Worm (Caenorhabditis elegans): ENCODE measurements around the gene srx-122.

Gene srx-122

DNA sequence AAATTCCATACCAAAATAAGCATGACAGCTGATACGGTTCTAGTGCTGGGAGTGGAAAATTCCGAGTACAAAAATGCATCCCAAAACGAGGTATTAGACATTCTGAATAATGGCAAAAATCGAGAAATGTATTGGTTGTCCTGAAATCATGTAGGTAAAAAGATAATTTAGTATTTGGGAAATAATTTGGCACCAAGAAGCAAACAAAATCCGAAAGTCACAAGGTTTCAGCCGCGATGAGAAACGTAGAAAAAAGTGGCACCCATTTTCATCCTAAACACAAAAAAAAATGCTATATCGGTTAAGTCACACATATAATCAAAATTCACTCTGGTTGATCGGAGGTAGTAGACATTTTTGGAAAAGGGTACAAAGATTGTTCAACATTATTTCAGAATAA is at the start of gene srx-122:
TSS of gene srx-122 (minus strand) at position 101 of the 400 bp plus-strand sequence.
- no peak for TF ChIP-seq unc-62 (GFP tag; optimal IDR thresholded peaks at IDR 0.05)

DNA sequence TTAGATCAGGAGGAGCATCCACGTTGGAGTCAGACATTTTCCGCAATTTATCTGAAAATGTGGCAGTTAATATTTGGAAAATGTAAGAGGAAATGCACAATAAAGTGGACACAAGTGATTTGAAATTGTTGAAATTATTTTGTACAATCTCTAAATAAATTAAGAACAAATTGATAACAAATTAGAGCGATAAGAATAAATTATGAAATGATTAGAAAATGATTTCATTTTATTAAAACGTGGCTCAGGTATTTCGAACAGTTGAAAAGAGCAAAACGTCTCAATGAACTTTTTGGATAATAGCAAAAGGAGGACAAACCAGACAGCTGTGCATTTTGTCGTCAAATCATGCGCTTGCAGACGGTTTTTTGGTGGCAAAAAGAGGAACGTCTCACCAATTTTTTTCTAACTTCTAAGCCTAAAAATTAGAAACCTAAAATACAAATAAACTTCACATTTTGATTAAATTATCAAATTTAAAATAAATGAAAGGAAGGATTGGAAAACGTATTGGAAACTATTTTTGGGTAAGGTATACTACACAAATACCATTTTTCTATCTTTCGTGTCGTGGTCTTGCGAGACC is 48.9 kb upstream of the srx-122 start, which contains the start of gene fbxa-65:
TSS of gene fbxa-65 (minus strand) at position 51 of the 586 bp plus-strand sequence.
- TF ChIP-seq unc-62 (GFP tag; optimal IDR thresholded peaks at IDR 0.05): no peak

DNA sequence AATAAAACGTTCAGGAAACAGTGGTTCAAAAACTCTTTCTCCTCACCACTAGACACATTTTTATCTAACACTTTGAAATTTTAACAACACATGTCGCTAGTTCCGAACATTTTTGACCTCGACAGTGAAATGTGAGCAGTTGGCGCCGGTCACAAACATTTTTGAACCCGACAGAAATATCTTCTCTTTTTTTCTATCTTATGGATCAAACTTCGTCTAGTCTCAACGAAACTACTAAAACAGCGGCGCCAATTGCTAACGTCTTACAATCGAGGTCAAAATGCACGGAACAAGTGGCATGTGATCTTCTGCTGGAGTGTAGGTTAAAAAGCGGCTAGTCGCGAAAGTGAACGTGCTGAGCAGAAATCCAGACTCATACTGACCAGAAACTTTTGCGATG is 46.3 kb upstream of the srx-122 start:
- no peak for TF ChIP-seq unc-62 (GFP tag; optimal IDR thresholded peaks at IDR 0.05)

DNA sequence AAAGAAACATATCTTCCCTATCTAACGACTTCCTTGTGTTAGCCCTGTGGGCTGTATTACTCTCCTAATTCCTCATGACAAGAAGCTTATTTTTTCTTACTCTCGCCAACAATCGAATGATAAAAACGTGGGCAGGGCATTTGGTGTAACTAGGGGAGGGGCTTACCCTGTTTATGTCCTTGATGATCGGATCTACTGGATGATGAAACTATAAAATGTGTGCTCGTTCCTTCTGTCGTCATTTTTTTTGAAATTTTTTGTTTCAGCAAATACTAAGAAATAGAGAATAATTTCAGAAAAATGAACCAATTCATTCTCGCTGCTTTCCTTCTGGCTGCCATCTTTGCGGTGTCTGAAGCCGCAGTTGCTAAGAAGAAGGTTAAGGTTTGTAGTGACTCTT is 44.8 kb upstream of the srx-122 start, which contains the start of gene C17B7.3:
TSS of gene C17B7.3 (plus strand) at position 301 of the 400 bp plus-strand sequence.
- no peak for TF ChIP-seq unc-62 (GFP tag; optimal IDR thresholded peaks at IDR 0.05)

DNA sequence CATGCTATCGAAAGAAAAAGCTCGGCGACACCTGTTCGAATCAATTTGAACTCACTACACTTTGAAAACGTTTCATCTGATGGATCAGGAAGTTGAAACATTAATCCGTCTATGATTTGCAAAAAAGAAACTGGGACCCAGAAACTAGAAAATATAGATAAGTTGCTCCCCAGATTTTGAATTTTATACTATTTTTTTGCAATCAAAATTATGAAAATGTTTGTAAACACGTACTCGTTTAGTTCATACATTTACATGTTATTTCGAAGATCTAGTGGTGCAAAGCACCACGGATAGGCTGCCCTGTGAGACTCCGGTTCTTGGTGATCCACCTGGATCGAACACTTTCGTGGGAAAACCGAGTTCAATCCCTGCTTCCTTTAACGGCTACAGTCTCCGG is 44.2 kb upstream of the srx-122 start, which contains the start of gene C17B7.10:
TSS of gene C17B7.10 (minus strand) at position 101 of the 400 bp plus-strand sequence.
- TF ChIP-seq unc-62 (GFP tag; optimal IDR thresholded peaks at IDR 0.05): no peak

DNA sequence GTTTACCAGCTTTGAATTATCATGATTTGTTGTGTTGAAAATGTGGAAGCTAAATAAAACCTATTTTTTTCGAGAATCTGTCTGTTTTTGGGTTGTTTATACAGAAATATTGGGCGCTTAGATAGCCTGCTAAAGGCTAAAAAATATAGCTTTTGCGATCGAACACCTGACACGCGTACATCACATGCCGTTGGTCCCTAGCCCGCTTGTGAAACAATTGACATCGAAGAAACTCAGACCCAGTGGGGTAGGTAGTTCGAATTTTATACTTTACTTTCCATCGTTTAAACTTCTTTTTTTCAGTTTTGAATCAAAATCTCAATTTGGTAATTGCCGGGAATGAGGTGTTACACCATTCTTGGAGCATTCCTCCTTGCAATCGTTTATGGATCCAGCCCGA is 41.3 kb upstream of the srx-122 start, which contains the start of gene C17B7.4:
TSS of gene C17B7.4 (plus strand) at position 301 of the 400 bp plus-strand sequence.
- TF ChIP-seq unc-62 (GFP tag; optimal IDR thresholded peaks at IDR 0.05): no peak

DNA sequence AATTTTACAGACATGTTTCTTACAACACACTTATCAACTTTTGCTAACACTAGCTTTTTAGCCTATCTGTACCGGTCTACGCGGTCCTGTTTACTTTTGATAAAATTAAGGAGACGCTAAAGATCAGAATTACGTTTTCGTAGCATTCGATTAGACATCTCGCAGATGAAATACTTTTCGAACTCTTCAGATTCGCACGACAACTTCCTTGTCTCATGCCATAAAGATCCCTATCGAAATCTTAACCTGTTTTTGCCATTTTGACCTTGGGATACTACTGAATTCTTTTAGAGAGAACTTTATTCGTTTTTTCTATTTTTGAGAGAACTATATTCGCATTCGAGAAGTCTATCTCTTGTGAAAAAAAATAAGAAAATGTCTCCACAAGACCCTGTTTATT is 35.7 kb upstream of the srx-122 start, which contains the start of gene C17B7.5:
TSS of gene C17B7.5 (plus strand) at position 301 of the 400 bp plus-strand sequence.
- TF ChIP-seq unc-62 (GFP tag; optimal IDR thresholded peaks at IDR 0.05): no peak

DNA sequence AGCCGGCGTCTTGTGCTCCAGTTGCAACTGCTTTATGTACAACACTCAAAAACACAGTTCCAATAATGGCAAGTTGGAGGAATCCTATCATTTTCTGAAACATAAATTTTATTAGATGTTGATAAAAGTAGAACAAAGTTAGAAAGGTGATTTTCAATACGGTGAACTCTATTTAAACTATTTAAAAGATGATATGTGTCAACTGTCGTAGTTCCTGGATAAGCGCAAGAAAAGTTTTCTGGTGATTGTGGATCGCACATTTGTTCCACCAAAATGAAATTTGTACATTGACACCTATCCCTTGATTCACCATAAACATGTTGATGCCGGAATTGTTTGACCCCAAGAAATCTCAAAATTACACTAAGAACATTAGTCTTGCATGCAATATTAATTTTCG is 34.4 kb upstream of the srx-122 start, which contains the start of gene C17B7.9:
TSS of gene C17B7.9 (minus strand) at position 101 of the 400 bp plus-strand sequence.
- TF ChIP-seq unc-62 (GFP tag; optimal IDR thresholded peaks at IDR 0.05): no peak

DNA sequence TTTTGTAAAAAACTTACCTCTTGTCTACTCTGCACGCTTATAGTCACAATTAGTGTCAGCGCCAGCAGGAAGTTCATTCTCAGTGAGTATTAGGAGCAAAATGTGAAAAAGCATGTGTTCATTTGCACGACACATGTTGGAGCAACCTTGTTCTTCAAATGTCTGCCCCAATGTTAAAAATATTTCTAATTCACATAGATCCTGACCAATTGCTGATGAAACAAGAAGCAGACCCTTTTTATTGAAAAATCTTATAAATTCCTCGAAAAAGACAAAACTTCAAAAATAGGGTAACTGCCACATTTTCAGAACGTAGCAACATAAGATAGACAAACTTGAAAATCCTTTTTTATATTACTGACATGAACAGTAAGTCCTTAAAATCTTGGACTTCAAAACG is 26.5 kb upstream of the srx-122 start, which contains the start of gene C17B7.8:
TSS of gene C17B7.8 (minus strand) at position 101 of the 400 bp plus-strand sequence.
- no peak for TF ChIP-seq unc-62 (GFP tag; optimal IDR thresholded peaks at IDR 0.05)

DNA sequence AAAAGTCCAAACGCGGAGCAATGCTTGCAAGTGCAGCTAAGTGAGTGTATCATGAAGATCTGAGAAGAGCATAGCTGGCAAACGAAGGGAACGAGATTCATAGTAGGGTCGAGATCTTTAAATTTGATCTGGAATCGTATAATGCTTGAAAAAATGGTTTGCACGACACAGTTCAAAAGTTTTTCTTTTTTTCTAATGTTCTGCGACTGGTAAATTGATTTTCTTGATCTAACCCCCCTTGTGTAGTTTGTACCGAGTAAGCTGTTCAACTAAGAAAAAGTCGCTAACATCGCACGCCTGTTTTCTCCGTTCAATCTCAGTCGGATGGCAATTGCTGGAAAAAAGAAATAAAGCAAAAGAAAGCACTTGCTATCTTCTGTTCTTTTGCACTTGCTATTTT is 22.8 kb upstream of the srx-122 start, which contains the start of gene C17B7.14:
TSS of gene C17B7.14 (minus strand) at position 101 of the 400 bp plus-strand sequence.
- TF ChIP-seq unc-62 (GFP tag; optimal IDR thresholded peaks at IDR 0.05): no peak

DNA sequence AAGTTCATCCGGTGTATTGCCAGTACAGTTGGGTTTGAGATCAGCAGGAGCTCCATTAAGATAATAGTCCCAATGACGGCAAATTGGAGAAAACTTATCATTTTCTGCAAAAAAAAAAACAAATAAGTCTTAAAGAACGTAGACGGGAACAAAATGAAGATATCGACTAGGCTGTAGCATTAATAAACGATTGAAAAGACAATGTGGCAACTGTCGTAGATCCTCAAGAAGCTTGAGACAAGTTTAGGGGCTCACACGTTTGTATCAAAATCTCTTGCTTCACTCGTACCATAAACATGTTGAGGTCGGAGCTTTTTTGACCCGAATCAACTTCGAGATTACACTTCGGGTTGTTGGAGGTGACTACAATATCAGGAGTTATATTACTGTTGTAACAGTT is 22.3 kb upstream of the srx-122 start, which contains the start of gene F35F10.14:
TSS of gene F35F10.14 (minus strand) at position 101 of the 400 bp plus-strand sequence.
- no peak for TF ChIP-seq unc-62 (GFP tag; optimal IDR thresholded peaks at IDR 0.05)

DNA sequence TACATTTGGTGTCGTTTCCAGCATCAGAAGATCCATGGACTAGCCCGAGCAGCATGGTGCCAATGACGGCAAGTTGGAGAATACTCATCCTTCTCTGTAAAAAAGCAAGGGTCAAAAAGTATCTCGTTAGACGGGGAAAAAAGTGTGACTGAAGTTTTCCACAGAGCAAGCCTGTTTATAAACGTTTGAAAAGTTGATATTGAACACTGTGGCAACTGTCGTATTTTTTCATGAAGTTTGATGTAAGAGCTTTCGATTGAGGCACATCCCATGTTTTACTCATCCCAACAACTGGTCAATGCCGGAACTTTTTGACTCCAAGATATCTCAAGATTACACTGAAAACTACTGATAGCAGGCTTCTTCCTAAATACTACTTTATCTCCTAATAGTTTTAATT is 21.3 kb upstream of the srx-122 start, which contains the start of gene F35F10.13:
TSS of gene F35F10.13 (minus strand) at position 101 of the 400 bp plus-strand sequence.
- TF ChIP-seq unc-62 (GFP tag; optimal IDR thresholded peaks at IDR 0.05): no peak

DNA sequence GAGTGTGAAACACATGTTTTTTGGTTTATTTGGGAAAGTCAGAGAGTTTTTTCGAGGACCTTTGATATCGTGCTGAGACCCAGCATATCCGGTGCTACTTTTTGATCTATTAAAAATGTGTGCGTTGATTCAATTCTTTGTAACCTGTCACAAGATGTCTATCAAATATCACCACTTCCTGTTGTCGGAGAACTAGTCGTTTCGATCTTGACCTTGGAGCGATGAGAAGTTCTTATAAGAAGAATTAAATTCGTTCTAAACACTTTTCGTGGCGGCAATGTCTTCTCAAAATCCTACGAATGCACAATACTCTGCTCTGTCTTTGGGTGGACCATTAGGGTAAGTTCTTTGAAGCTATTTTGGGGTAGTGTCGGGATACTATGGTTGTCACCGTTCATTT is 18.4 kb upstream of the srx-122 start, which contains the start of gene F35F10.1:
TSS of gene F35F10.1 (plus strand) at position 200 of the 400 bp plus-strand sequence.
- no peak for TF ChIP-seq unc-62 (GFP tag; optimal IDR thresholded peaks at IDR 0.05)

DNA sequence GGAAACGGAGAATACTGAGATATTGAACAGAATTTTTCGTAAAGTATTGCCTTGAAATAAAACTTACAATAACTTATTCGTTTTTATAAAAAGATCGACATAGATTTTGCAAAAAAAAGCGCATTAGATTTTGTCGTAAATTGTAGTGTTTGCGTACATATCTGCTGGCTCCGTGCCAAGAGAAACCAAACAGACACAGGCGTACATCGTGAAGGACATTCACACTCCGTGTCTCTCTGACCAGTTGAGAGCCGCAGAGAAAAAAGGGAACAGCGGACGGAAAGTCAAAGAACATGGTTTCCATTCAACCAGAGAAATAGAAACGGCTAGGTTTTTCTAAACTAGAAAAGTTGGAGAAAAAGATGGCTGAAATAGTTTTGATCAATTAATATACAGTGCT is 17.6 kb upstream of the srx-122 start, which contains the start of gene arrd-19:
TSS of gene arrd-19 (minus strand) at position 209 of the 400 bp plus-strand sequence.
- no peak for TF ChIP-seq unc-62 (GFP tag; optimal IDR thresholded peaks at IDR 0.05)

DNA sequence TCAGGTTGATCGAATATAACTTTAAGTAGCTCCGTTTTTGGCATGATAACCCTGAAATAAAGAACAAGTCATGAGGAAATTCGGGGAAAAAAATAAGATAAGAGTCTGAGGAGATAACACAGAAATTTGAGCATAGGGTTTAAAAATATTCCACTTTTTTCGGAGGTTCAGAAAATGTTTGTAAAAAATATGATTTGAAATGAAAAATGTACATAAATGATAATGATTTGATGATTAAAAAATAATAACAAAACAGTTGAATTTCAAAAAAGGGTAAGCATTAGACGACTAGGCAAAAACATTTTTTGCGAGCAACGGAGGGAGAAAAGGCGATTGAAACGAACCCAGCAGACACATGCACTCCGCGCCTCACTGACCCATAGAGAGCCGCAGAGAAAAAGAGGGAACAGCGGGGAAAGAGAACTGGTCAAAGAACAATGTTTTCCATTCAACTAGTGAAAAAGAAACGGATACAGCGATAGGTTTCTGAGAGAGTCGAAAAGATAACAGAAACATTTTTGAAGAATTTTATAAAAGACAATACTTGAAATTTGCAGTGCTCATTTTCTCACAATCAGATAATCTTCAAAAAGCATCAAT is 14.5 kb upstream of the srx-122 start, which contains the start of gene arrd-18:
TSS of gene arrd-18 (minus strand) at position 51 of the 600 bp plus-strand sequence.
- TF ChIP-seq unc-62 (GFP tag; optimal IDR thresholded peaks at IDR 0.05): no peak

DNA sequence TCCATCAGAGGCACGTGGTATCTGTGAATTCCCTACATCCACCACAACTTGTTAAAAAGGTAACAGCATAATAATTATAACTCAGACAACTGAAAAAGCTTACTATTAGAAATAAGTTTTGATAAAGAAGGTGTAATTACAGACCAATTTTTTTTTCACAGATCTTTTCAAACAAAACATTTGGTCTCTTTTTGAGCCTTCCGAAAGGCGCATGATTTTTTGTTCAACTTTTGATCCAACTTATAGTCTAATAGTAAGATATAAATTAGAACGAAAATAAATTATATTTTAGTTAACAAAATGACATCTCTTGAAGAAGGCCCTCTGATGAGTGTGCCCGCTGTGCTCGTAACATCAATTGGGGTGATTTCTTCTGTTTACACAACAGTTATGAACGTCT is 10.5 kb upstream of the srx-122 start, which contains the start of gene srbc-3:
TSS of gene srbc-3 (plus strand) at position 301 of the 400 bp plus-strand sequence.
- no peak for TF ChIP-seq unc-62 (GFP tag; optimal IDR thresholded peaks at IDR 0.05)

All from whole organism, dauer.